Worm (Caenorhabditis elegans) whole organism, late embryonic: Measurements from ENCODE around the gene Y37D8A.8.

Experiments
- T23F11.4 ChIP-seq: fragments of 200-800 bp; sonication (Bioruptor generic); optimal IDR thresholded peaks from 2 replicates; lab custom pipeline; 2018; ENCODE audit warnings: mild to moderate bottlenecking, missing genetic modification characterization, missing compliant biosample characterization
- ama-1 ChIP-seq: fragments of 150-350 bp; optimal IDR thresholded peaks from 2 replicates; lab custom pipeline; 2014
- ceh-45 ChIP-seq: fragments of 200-800 bp; sonication (Bioruptor generic); IDR thresholded peaks from 2 replicates; pipeline ENCODE4 v1.3.6; 2022; ENCODE audit warnings: missing genetic modification reagents, missing genetic modification characterization, missing compliant biosample characterization
- dmd-4 ChIP-seq: sonication (generic microtip); optimal IDR thresholded peaks from 2 replicates; lab custom pipeline; 2016; ENCODE audit warnings: borderline replicate concordance, missing genetic modification characterization, missing compliant biosample characterization
- dve-1 ChIP-seq: sonication (generic microtip); optimal IDR thresholded peaks from 2 replicates; lab custom pipeline; 2017; ENCODE audit warnings: antibody characterized with exemption, mild to moderate bottlenecking, missing genetic modification characterization, missing compliant biosample characterization
- fax-1 ChIP-seq: sonication (generic microtip); optimal IDR thresholded peaks from 2 replicates; lab custom pipeline; 2016; ENCODE audit warnings: missing genotype, missing genetic modification characterization, missing compliant biosample characterization
- hlh-8 ChIP-seq: sonication (generic microtip); optimal IDR thresholded peaks from 2 replicates; lab custom pipeline; 2016; ENCODE audit warnings: missing genotype, missing genetic modification characterization, missing compliant biosample characterization
- nhr-11 ChIP-seq: fragments of 150-350 bp; optimal IDR thresholded peaks from 2 replicates; lab custom pipeline; 2014; ENCODE audit warnings: missing biosample characterization, missing genetic modification characterization
- npax-4 ChIP-seq: sonication (generic microtip); optimal IDR thresholded peaks from 2 replicates; lab custom pipeline; 2016; ENCODE audit warnings: missing genetic modification characterization, missing compliant biosample characterization
- pag-3 ChIP-seq: sonication (generic microtip); optimal IDR thresholded peaks from 2 replicates; lab custom pipeline; 2016; ENCODE audit warnings: missing compliant biosample characterization, missing genetic modification characterization, borderline replicate concordance
- pat-9 ChIP-seq: fragments of 200-800 bp; sonication (Bioruptor generic); optimal IDR thresholded peaks from 2 replicates; lab custom pipeline; 2018; ENCODE audit warnings: mild to moderate bottlenecking, missing genetic modification characterization, moderate library complexity, missing compliant biosample characterization
- pha-4 ChIP-seq: fragments of 150-350 bp; optimal IDR thresholded peaks from 2 replicates; lab custom pipeline; 2018; ENCODE audit warnings: missing biosample characterization, missing genetic modification reagents, missing genetic modification characterization

ce11 chrIII:12916459-12916858, 51.7 kb downstream of the Y37D8A.8 start:
- TF ChIP-seq npax-4 (tag; lab: Kevin White, UChicago) (no peak), ceh-45 (no peak), pag-3 (tag; lab: Kevin White, UChicago) (no peak), dmd-4 (tag; lab: Kevin White, UChicago) (no peak), dve-1 (tag; lab: Kevin White, UChicago) (no peak), nhr-11 (tag; lab: Kevin White, UChicago) (no peak), fax-1 (tag; lab: Kevin White, UChicago) (no peak), pat-9 (tag; lab: Kevin White, UChicago) (no peak), pha-4 (tag; lab: Kevin White, UChicago) (no peak), T23F11.4 (GFP tag; lab: Kevin White, UChicago) (no peak), ama-1 (lab: Kevin White, UChicago) (no peak), hlh-8 (tag; lab: Kevin White, UChicago) (no peak)
